Worm (Caenorhabditis elegans): ENCODE measurements around the gene sedl-1.

sedl-1 gene

ce11 chrX:1445696-1446095 lies 5.6 kb upstream of the sedl-1 start:
- TF ChIP-seq lin-39 (tag; optimal IDR thresholded peaks at IDR 0.05) (no peak), tbx-2 (tag; optimal IDR thresholded peaks at IDR 0.05) (no peak), nhr-11 (tag; optimal IDR thresholded peaks at IDR 0.05) (no peak), elt-3 (tag; optimal IDR thresholded peaks at IDR 0.05) (no peak), elt-1 (tag; optimal IDR thresholded peaks at IDR 0.05) (no peak), ceh-28 (tag; optimal IDR thresholded peaks at IDR 0.05) (no peak), snpc-4 (tag; optimal IDR thresholded peaks at IDR 0.05) (no peak), ama-1 (optimal IDR thresholded peaks at IDR 0.05) (peak; percentile 89), unc-62 (GFP tag; optimal IDR thresholded peaks at IDR 0.05) (no peak), ZK546.5 (tag; optimal IDR thresholded peaks at IDR 0.05) (no peak), unc-39 (tag; optimal IDR thresholded peaks at IDR 0.05) (no peak), nhr-43 (tag; optimal IDR thresholded peaks at IDR 0.05; ENCODE audit: poor library complexity, severe bottlenecking) (peak; percentile 16), nhr-67 (tag; optimal IDR thresholded peaks at IDR 0.05) (no peak), ztf-11 (tag; optimal IDR thresholded peaks at IDR 0.05) (no peak), elt-2 (tag; optimal IDR thresholded peaks at IDR 0.05) (peak; percentile 33), nhr-237 (tag; optimal IDR thresholded peaks at IDR 0.05) (no peak), nhr-25 (tag; optimal IDR thresholded peaks at IDR 0.05) (peak; percentile 11), lsy-12 (tag; optimal IDR thresholded peaks at IDR 0.05) (peak; percentile 34), aly-2 (tag; optimal IDR thresholded peaks at IDR 0.05) (no peak), nhr-23 (tag; optimal IDR thresholded peaks at IDR 0.05) (peak; percentile 33), fkh-2 (tag; optimal IDR thresholded peaks at IDR 0.05) (no peak), nhr-77 (tag; optimal IDR thresholded peaks at IDR 0.05) (no peak), pha-4 (tag; optimal IDR thresholded peaks at IDR 0.05) (no peak), lin-15B (tag; optimal IDR thresholded peaks at IDR 0.05) (no peak), nfya-1 (tag; optimal IDR thresholded peaks at IDR 0.05; ENCODE audit: insufficient read depth) (no peak), sea-2 (GFP tag; optimal IDR thresholded peaks at IDR 0.05) (no peak), ztf-4 (tag; optimal IDR thresholded peaks at IDR 0.05) (no peak)

DNA sequence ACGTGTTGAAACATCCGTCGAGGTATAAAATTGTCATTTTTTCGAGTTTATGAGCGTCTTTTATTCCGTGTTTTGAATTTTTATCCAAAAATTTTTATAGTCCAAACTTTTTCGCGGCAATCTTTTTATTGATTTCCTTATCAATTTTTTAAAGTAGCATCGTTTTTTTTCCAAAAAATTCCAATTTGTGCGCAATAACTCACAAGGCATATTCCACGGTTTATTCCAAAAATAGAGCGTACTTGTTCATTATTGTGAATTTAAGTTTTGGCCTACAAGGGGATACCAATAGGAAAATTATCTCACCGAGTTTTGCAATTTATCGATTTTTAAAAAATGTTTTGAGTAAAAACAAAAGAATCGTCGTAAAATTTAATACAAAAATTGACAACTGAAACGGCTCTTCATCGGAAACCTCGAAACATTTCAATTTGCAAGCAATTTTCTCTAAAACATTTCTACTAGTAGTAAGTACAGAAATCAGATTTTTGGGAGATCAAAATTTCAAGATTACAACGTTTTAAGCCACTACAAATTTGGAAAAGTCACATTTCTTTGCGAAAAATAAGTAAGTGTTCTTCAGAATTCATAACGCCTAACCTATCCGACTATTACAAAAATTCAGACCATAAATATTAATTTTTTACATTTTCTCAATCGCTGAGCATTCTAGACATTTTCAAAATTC lies 3.6 kb upstream of the sedl-1 start:
- peak; percentile 21 for TF ChIP-seq nhr-23 (tag; optimal IDR thresholded peaks at IDR 0.05)
- peak; percentile 28 for TF ChIP-seq ceh-28 (tag; optimal IDR thresholded peaks at IDR 0.05)
- TF ChIP-seq nhr-77 (tag; optimal IDR thresholded peaks at IDR 0.05), result no peak
- peak; percentile 34 for TF ChIP-seq elt-2 (tag; optimal IDR thresholded peaks at IDR 0.05)

DNA sequence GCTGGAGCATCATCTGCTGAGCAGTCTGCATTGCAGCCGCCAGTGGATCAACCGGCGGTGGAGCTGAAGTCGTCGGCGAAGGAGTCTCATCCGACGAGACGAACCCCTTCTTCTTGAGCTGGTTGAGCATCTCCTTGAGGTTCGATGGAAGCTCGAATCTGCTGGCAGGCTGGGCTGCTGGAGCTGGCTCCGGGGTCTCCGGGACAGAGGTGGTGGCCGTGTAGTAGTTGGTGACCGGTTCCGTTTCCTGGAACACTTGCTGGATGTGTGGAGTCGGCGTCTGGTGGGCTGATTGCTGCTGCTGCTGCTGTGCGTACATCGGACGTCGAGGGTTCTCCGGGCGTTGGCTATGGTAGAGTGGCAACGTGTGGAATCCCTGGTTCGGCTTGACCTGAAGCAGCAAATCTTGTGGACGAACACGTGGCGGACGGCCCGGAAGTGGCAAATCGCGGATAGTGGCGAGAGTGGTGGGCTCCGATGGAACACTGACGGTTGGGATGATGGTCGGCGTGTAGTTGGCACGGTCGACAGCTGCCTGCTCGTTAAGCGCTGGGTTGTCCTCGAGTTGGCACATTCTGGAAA lies 1.6 kb upstream of the sedl-1 start:
- TF ChIP-seq egl-27 (tag; optimal IDR thresholded peaks at IDR 0.05) (no peak), nhr-43 (tag; optimal IDR thresholded peaks at IDR 0.05; ENCODE audit: poor library complexity, severe bottlenecking) (no peak), nfya-1 (tag; optimal IDR thresholded peaks at IDR 0.05; ENCODE audit: insufficient read depth) (no peak), elt-3 (tag; optimal IDR thresholded peaks at IDR 0.05) (no peak), lsy-12 (tag; optimal IDR thresholded peaks at IDR 0.05) (no peak), ceh-16 (tag; optimal IDR thresholded peaks at IDR 0.05) (no peak), nhr-67 (tag; optimal IDR thresholded peaks at IDR 0.05) (no peak), mml-1 (tag; optimal IDR thresholded peaks at IDR 0.05) (no peak), nhr-12 (tag; optimal IDR thresholded peaks at IDR 0.05) (no peak), elt-1 (tag; optimal IDR thresholded peaks at IDR 0.05) (no peak), ceh-28 (tag; optimal IDR thresholded peaks at IDR 0.05) (no peak), nhr-23 (tag; optimal IDR thresholded peaks at IDR 0.05) (no peak), ZK546.5 (tag; optimal IDR thresholded peaks at IDR 0.05) (no peak), zag-1 (tag; optimal IDR thresholded peaks at IDR 0.05) (no peak)

ce11 chrX:1438925-1439324 lies 1.1 kb downstream of the sedl-1 start:
- TF ChIP-seq nhr-28 (tag; optimal IDR thresholded peaks at IDR 0.05), result no peak
- peak; percentile 7 for TF ChIP-seq ceh-28 (tag; optimal IDR thresholded peaks at IDR 0.05)
- TF ChIP-seq nhr-43 (tag; optimal IDR thresholded peaks at IDR 0.05; ENCODE audit: poor library complexity, severe bottlenecking), result no peak
- no peak for TF ChIP-seq ceh-82 (tag; optimal IDR thresholded peaks at IDR 0.05)
- no peak for TF ChIP-seq lin-15B (tag; optimal IDR thresholded peaks at IDR 0.05)
- TF ChIP-seq nhr-67 (tag; optimal IDR thresholded peaks at IDR 0.05), result no peak
- TF ChIP-seq fos-1 (tag; optimal IDR thresholded peaks at IDR 0.05), result no peak
- no peak for TF ChIP-seq skn-1 (tag; optimal IDR thresholded peaks at IDR 0.05)
- no peak for TF ChIP-seq pqm-1 (tag; optimal IDR thresholded peaks at IDR 0.05)
- peak; percentile 16 for TF ChIP-seq fkh-10 (GFP tag; optimal IDR thresholded peaks at IDR 0.05)
- TF ChIP-seq nhr-76 (tag; optimal IDR thresholded peaks at IDR 0.05), result no peak
- peak; percentile 7 for TF ChIP-seq mdl-1 (tag; optimal IDR thresholded peaks at IDR 0.05)
